Fruit fly (Drosophila melanogaster) Kc167 (cell line): ENCODE results near the gene Ugt305A1.

Experiments
- Myc ChIP-seq: fragments of >200 bp; optimal IDR thresholded peaks from 2 replicates; lab custom pipeline; 2017; ENCODE audit warnings: missing external identifiers
- Sin3A ChIP-seq: fragments of >200 bp; optimal IDR thresholded peaks from 2 replicates; lab custom pipeline; 2018; ENCODE audit warnings: missing external identifiers
- h ChIP-seq: fragments of >200 bp; optimal IDR thresholded peaks from 3 replicates; lab custom pipeline; 2018; ENCODE audit warnings: missing external identifiers
- insv ChIP-seq: fragments of >200 bp; optimal IDR thresholded peaks from 3 replicates; lab custom pipeline; 2018; ENCODE audit warnings: missing external identifiers
- psq ChIP-seq: fragments of >200 bp; optimal IDR thresholded peaks from 2 replicates; lab custom pipeline; 2017; ENCODE audit warnings: missing external identifiers
- ttk ChIP-seq: sonication (Bioruptor generic); optimal IDR thresholded peaks from 2 replicates; lab custom pipeline; 2017; ENCODE audit warnings: missing external identifiers

The Ugt305A1 gene

dm6 chr3L:4070221-4070995, 10.8 kb downstream of the Ugt305A1 start:
- TF ChIP-seq insv (lab: Kevin White, UChicago) (no peak), psq (lab: Kevin White, UChicago) (no peak), ttk (lab: Kevin White, UChicago) (no peak), Sin3A (lab: Kevin White, UChicago) (no peak), Myc (lab: Kevin White, UChicago) (no peak), h (lab: Kevin White, UChicago) (no peak)

dm6 chr3L:4070996-4071379, 11.4 kb downstream of the Ugt305A1 start:
- TF ChIP-seq Sin3A (lab: Kevin White, UChicago) (no peak), psq (lab: Kevin White, UChicago) (no peak), ttk (lab: Kevin White, UChicago) (no peak)

dm6 chr3L:4071561-4072049, 12.0 kb downstream of the Ugt305A1 start, which contains the start of gene wit:
TSS of gene wit (minus strand) at chr3L:4071717.
- no peak for TF ChIP-seq Sin3A (lab: Kevin White, UChicago)
- no peak for TF ChIP-seq insv (lab: Kevin White, UChicago)
- no peak for TF ChIP-seq ttk (lab: Kevin White, UChicago)
- TF ChIP-seq Myc (lab: Kevin White, UChicago), result no peak
- no peak for TF ChIP-seq psq (lab: Kevin White, UChicago)
- TF ChIP-seq h (lab: Kevin White, UChicago), result no peak

DNA sequence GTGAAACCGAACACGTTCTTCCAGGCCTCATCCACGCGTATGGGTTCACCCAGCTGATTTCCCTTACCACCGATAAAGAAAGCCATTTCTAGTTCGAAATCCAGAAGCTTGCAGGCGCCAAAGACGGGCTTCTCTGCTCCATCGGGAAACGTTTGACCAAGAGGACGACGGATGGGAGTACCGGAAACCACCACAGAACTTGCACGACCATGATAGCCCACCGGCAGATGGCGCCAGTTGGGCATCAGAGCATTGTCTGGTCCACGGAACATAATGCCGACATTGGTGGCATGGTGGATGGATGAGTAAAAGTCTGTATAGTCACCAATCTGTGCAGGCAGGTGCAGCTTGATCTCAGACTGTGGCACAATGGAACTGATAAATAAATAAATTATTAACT, 13.1 kb downstream of the Ugt305A1 start:
- no peak for TF ChIP-seq Sin3A (lab: Kevin White, UChicago)
- no peak for TF ChIP-seq h (lab: Kevin White, UChicago)
- TF ChIP-seq ttk (lab: Kevin White, UChicago), result no peak
- TF ChIP-seq insv (lab: Kevin White, UChicago), result no peak
- TF ChIP-seq psq (lab: Kevin White, UChicago), result no peak
- no peak for TF ChIP-seq Myc (lab: Kevin White, UChicago)

DNA sequence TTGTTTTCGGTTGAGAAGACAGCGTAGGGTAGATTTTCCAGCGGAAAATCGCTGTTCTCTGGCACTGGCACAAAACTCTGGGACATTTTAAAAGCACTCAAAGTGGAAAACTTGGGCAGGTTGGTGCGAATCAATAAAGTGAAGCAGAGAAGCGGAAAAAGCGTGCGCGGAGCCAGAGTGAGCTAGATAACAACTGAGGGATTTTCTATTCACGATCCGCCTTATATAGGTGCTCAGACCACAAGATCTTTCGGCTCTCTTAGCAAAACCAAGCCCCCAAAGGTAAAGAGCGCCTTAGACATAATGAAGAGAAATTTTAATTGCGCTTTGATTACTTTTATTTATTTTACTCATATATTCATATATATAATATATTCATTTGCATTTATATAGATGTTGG, 14.2 kb downstream of the Ugt305A1 start, which contains the start of gene Faa:
Gene Faa, minus strand, starts transcription at position 200 of the 400 bp plus-strand sequence.
- TF ChIP-seq h (lab: Kevin White, UChicago), result no peak
- no peak for TF ChIP-seq ttk (lab: Kevin White, UChicago)
- no peak for TF ChIP-seq insv (lab: Kevin White, UChicago)
- TF ChIP-seq psq (lab: Kevin White, UChicago), result no peak
- no peak for TF ChIP-seq Myc (lab: Kevin White, UChicago)
- no peak for TF ChIP-seq Sin3A (lab: Kevin White, UChicago)

- no peak for TF ChIP-seq h (lab: Kevin White, UChicago)
- no peak for TF ChIP-seq Myc (lab: Kevin White, UChicago)
- TF ChIP-seq Sin3A (lab: Kevin White, UChicago), result no peak
- TF ChIP-seq ttk (lab: Kevin White, UChicago), result no peak
Measured at dm6 chr3L:4076907-4077306, 17.3 kb downstream of the Ugt305A1 start.

DNA sequence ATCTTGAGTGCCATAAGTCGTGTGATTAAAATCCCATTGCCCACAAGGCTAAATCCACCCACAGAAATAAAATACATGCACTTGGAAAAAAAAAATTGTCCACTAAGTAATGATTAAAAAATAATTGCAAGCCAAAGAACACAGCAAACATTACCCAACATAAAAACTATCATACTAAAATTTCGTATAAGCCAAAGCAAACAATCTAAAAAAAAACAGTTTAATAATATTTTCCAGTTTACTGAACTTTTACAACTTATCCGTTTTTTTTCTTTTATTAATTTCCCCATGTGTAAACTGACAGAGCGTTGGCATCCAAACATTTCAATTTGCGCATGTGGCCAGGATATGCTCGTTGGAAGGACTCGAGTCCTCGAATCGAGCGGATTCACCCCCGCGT, 20.7 kb downstream of the Ugt305A1 start:
- TF ChIP-seq insv (lab: Kevin White, UChicago) (no peak), h (lab: Kevin White, UChicago) (no peak), Myc (lab: Kevin White, UChicago) (no peak), psq (lab: Kevin White, UChicago) (no peak), ttk (lab: Kevin White, UChicago) (no peak), Sin3A (lab: Kevin White, UChicago) (no peak)

DNA sequence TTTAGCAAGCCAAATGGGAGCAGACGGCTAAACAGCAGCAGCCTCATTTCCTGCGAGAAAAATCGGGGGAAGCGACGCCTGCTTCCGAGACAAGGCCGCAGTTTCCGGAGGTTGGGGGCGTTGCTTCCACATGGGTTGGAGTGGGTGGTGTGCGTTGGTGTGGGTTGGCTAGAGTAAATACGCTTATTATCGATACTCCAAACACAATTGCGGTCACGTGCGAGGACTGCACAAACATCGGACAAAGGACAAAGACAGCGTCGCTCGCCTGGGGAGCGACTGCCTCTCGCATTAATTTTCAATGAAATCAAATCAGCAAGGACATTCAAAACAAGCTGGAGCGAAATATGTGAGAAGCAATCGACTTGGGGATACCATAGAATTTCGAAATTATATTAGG, 21.7 kb downstream of the Ugt305A1 start:
- no peak for TF ChIP-seq ttk (lab: Kevin White, UChicago)
- TF ChIP-seq insv (lab: Kevin White, UChicago), result no peak
- no peak for TF ChIP-seq psq (lab: Kevin White, UChicago)
- TF ChIP-seq Sin3A (lab: Kevin White, UChicago), result no peak

DNA sequence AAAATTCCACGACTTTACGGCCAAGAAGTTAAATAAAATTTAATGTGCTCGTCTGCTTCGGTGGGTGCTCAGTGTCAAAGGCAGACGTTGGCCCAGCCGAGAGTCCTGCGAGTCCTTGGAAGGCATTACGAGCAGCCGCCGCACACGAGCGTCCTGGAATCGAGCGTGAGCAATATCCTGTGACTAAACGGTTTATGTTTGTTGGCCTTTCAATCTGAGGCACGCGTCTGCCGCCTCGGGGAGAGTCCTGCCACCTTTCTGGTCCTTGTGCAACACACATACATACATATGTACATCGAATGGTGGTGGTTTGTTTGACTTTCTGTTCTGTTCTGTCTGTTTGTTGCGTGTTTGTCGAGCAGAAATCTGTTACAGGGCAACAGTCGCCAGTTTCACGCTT, 23.9 kb downstream of the Ugt305A1 start:
- TF ChIP-seq psq (lab: Kevin White, UChicago) (no peak), ttk (lab: Kevin White, UChicago) (no peak), Myc (lab: Kevin White, UChicago) (no peak), h (lab: Kevin White, UChicago) (no peak), Sin3A (lab: Kevin White, UChicago) (no peak)

- no peak for TF ChIP-seq insv (lab: Kevin White, UChicago)
- no peak for TF ChIP-seq h (lab: Kevin White, UChicago)
- TF ChIP-seq psq (lab: Kevin White, UChicago), result no peak
- no peak for TF ChIP-seq ttk (lab: Kevin White, UChicago)
- TF ChIP-seq Myc (lab: Kevin White, UChicago), result no peak
- TF ChIP-seq Sin3A (lab: Kevin White, UChicago), result no peak
Measured at dm6 chr3L:4085867-4086266, 26.3 kb downstream of the Ugt305A1 start.

dm6 chr3L:4087281-4087680, 27.7 kb downstream of the Ugt305A1 start, which contains the start of gene CG14989:
TSS of gene CG14989 (plus strand) at chr3L:4087581.
- TF ChIP-seq Myc (lab: Kevin White, UChicago), result no peak
- no peak for TF ChIP-seq insv (lab: Kevin White, UChicago)
- no peak for TF ChIP-seq Sin3A (lab: Kevin White, UChicago)
- no peak for TF ChIP-seq h (lab: Kevin White, UChicago)
